Fruit fly (Drosophila melanogaster) S2 (cell line): ENCODE results near the gene CG3795.

Source experiments
- CG8478 ChIP-seq: fragments of >200 bp; optimal IDR thresholded peaks from 2 replicates; lab custom pipeline; 2018
- CTCF ChIP-seq, 2 experiments: fragments of >200 bp; optimal IDR thresholded peaks; 2 replicates each; lab custom pipeline; 2018

dm6 chrX:1753938-1754566 lies 44.1 kb upstream of the CG3795 start, which contains the start of gene Scgdelta:
- TF ChIP-seq CTCF (optimal IDR thresholded peaks at IDR 0.05; lab: Kevin White, UChicago) (no peak), CG8478 (lab: Kevin White, UChicago) (no peak)
